Fruit fly (Drosophila melanogaster) whole organism, embryonic: Measurements from ENCODE around the gene Cp190.

ENCODE experiments used
- Abd-B ChIP-seq: fragments of 200-800 bp; sonication (Bioruptor generic); optimal IDR thresholded peaks from 2 replicates; lab custom pipeline; 2018; ENCODE audit warnings: missing biosample characterization, mild to moderate bottlenecking, missing genetic modification characterization, moderate library complexity
- CG10543 ChIP-seq: fragments of 200-800 bp; sonication (Bioruptor generic); optimal IDR thresholded peaks from 3 replicates; lab custom pipeline; 2017; ENCODE audit warnings: missing biosample characterization, mild to moderate bottlenecking, missing genetic modification characterization, moderate library complexity
- CG14441 ChIP-seq: fragments of 200-800 bp; sonication (Bioruptor generic); IDR thresholded peaks from 2 replicates; pipeline ENCODE4 v1.3.6; 2022; ENCODE audit warnings: missing biosample characterization, missing genetic modification characterization
- CG14965 ChIP-seq: fragments of 200-800 bp; sonication (Bioruptor generic); optimal IDR thresholded peaks from 2 replicates; lab custom pipeline; 2016; ENCODE audit warnings: missing biosample characterization, missing genetic modification characterization, borderline replicate concordance
- CG17186 ChIP-seq: fragments of 200-800 bp; sonication (Bioruptor generic); optimal IDR thresholded peaks from 3 replicates; lab custom pipeline; 2017; ENCODE audit warnings: missing biosample characterization, missing genetic modification reagents, missing genetic modification characterization
- CG1792 ChIP-seq: fragments of 200-800 bp; sonication (Bioruptor generic); optimal IDR thresholded peaks from 2 replicates; lab custom pipeline; 2016; ENCODE audit warnings: missing biosample characterization, missing genetic modification characterization
- CG1832 ChIP-seq: fragments of 200-800 bp; sonication (Bioruptor generic); optimal IDR thresholded peaks from 2 replicates; lab custom pipeline; 2017; ENCODE audit warnings: missing biosample characterization, mild to moderate bottlenecking, missing genetic modification characterization, inconsistent platforms
- CG18619 ChIP-seq: fragments of 200-800 bp; sonication (Bioruptor generic); optimal IDR thresholded peaks from 3 replicates; lab custom pipeline; 2017; ENCODE audit warnings: missing biosample characterization, mild to moderate bottlenecking, missing genetic modification characterization
- CG2116 ChIP-seq: fragments of 200-800 bp; sonication (Bioruptor generic); optimal IDR thresholded peaks from 3 replicates; lab custom pipeline; 2018; ENCODE audit warnings: missing biosample characterization, mild to moderate bottlenecking, missing genetic modification characterization
- CG2202 ChIP-seq: fragments of 200-800 bp; sonication (Bioruptor generic); optimal IDR thresholded peaks from 2 replicates; lab custom pipeline; 2018; ENCODE audit warnings: missing biosample characterization, mild to moderate bottlenecking, missing genetic modification characterization
- CG42726 ChIP-seq: fragments of 200-800 bp; sonication (Bioruptor generic); IDR thresholded peaks from 2 replicates; pipeline ENCODE4 v1.3.6; 2022; ENCODE audit warnings: missing biosample characterization, missing genetic modification characterization; ENCODE audit not compliant: partially characterized antibody
- CG5180 ChIP-seq: fragments of 200-800 bp; sonication (Bioruptor generic); optimal IDR thresholded peaks from 3 replicates; lab custom pipeline; 2017; ENCODE audit warnings: missing biosample characterization, missing genetic modification characterization, mild to moderate bottlenecking, moderate library complexity, missing genetic modification reagents
- CG6175 ChIP-seq: fragments of 200-800 bp; sonication (Bioruptor generic); IDR thresholded peaks from 3 replicates; pipeline ENCODE4 v1.3.6; 2022; ENCODE audit warnings: missing biosample characterization, missing genetic modification characterization
- CG7271 ChIP-seq: fragments of 200-800 bp; sonication (Bioruptor generic); optimal IDR thresholded peaks from 2 replicates; lab custom pipeline; 2018; ENCODE audit warnings: missing biosample characterization, mild to moderate bottlenecking, missing genetic modification characterization, moderate library complexity
- CG7556 ChIP-seq: fragments of 200-800 bp; sonication (Bioruptor generic); optimal IDR thresholded peaks from 2 replicates; lab custom pipeline; 2017; ENCODE audit warnings: missing biosample characterization, mild to moderate bottlenecking, missing genetic modification characterization
- CG7963 ChIP-seq: fragments of 200-800 bp; sonication (Bioruptor generic); IDR thresholded peaks from 3 replicates; pipeline ENCODE4 v1.3.6; 2022; ENCODE audit warnings: missing biosample characterization, missing genetic modification characterization; ENCODE audit not compliant: partially characterized antibody
- CG8765 ChIP-seq: fragments of 200-800 bp; sonication (Bioruptor generic); IDR thresholded peaks from 2 replicates; pipeline ENCODE4 v1.3.6; 2022; ENCODE audit warnings: missing biosample characterization, missing genetic modification characterization
- CG9817 ChIP-seq: fragments of 200-800 bp; sonication (Bioruptor generic); optimal IDR thresholded peaks from 2 replicates; lab custom pipeline; 2018; ENCODE audit warnings: missing biosample characterization, mild to moderate bottlenecking, missing genetic modification characterization, moderate library complexity
- Dip2 ChIP-seq: fragments of 200-800 bp; sonication (Bioruptor generic); IDR thresholded peaks from 2 replicates; pipeline ENCODE4 v1.3.6; 2022; ENCODE audit warnings: missing biosample characterization, missing genetic modification characterization
- Dref ChIP-seq: fragments of 200-800 bp; sonication (Bioruptor generic); IDR thresholded peaks from 2 replicates; pipeline ENCODE4 v1.3.6; 2022; ENCODE audit warnings: missing biosample characterization, missing genetic modification characterization
- Eip74EF ChIP-seq, 2 experiments: fragments of 200-800 bp in 1 of 2; fragments of >200 bp in 1 of 2; sonication (Bioruptor generic) in 1 of 2; optimal IDR thresholded peaks; 2 replicates each; lab custom pipeline; 2017 to 2019; ENCODE audit warnings: missing biosample characterization in 2 of 2, missing genetic modification characterization in 2 of 2, mild to moderate bottlenecking in 1 of 2, moderate library complexity in 1 of 2
- Gug ChIP-seq: fragments of 200-800 bp; sonication (Bioruptor generic); IDR thresholded peaks from 4 replicates; pipeline ENCODE4 v1.3.6; 2022; ENCODE audit warnings: missing biosample characterization, missing genetic modification characterization
- HLH4C ChIP-seq: fragments of 200-800 bp; sonication (Bioruptor generic); IDR thresholded peaks from 3 replicates; pipeline ENCODE4 v1.3.6; 2022; ENCODE audit warnings: missing biosample characterization, missing genetic modification characterization; ENCODE audit not compliant: partially characterized antibody
- Hand ChIP-seq: fragments of 200-800 bp; sonication (Bioruptor generic); optimal IDR thresholded peaks from 2 replicates; lab custom pipeline; 2017; ENCODE audit warnings: mild to moderate bottlenecking, missing biosample characterization, missing genetic modification reagents, missing genetic modification characterization
- Hr3 ChIP-seq: fragments of 200-800 bp; sonication (Bioruptor generic); optimal IDR thresholded peaks from 3 replicates; lab custom pipeline; 2016; ENCODE audit warnings: missing biosample characterization, missing genetic modification characterization
- Nf-YC ChIP-seq: fragments of 200-800 bp; optimal IDR thresholded peaks from 3 replicates; lab custom pipeline; 2019; ENCODE audit warnings: missing biosample characterization, mild to moderate bottlenecking, missing genetic modification characterization, moderate library complexity
- Oaz ChIP-seq: fragments of 200-800 bp; sonication (Bioruptor generic); IDR thresholded peaks from 2 replicates; pipeline ENCODE4 v1.3.6; 2022; ENCODE audit warnings: missing biosample characterization, missing genetic modification characterization
- Optix ChIP-seq: fragments of 200-800 bp; sonication (Bioruptor generic); IDR thresholded peaks from 3 replicates; pipeline ENCODE4 v1.3.6; 2022; ENCODE audit warnings: missing biosample characterization, missing genetic modification characterization
- Sox100B ChIP-seq: fragments of 200-800 bp; sonication (Bioruptor generic); optimal IDR thresholded peaks from 3 replicates; lab custom pipeline; 2018; ENCODE audit warnings: missing biosample characterization, mild to moderate bottlenecking, missing genetic modification characterization
- Trl ChIP-seq, 3 experiments: fragments of >200 bp in 2 of 3; fragments of 200-800 bp in 1 of 3; sonication (Bioruptor generic) in 1 of 3; optimal IDR thresholded peaks; 2 replicates in 1 of 3; 3 replicates in 2 of 3; lab custom pipeline; 2016 to 2017; ENCODE audit warnings: missing biosample characterization in 1 of 3, missing genetic modification characterization in 1 of 3
- Xrp1 ChIP-seq: fragments of 200-800 bp; sonication (Bioruptor generic); IDR thresholded peaks from 2 replicates; pipeline ENCODE4 v1.3.6; 2022; ENCODE audit warnings: missing biosample characterization, missing genetic modification characterization
- YL-1 ChIP-seq: fragments of 200-800 bp; sonication (Bioruptor generic); optimal IDR thresholded peaks from 3 replicates; lab custom pipeline; 2017; ENCODE audit warnings: missing biosample characterization, mild to moderate bottlenecking, missing genetic modification characterization
- aop ChIP-seq: fragments of 200-800 bp; sonication (Bioruptor generic); IDR thresholded peaks from 2 replicates; pipeline ENCODE4 v1.3.6; 2022; ENCODE audit warnings: missing biosample characterization, missing genetic modification characterization
- ara ChIP-seq: fragments of 200-800 bp; sonication (Bioruptor generic); IDR thresholded peaks from 2 replicates; pipeline ENCODE4 v1.3.6; 2022; ENCODE audit warnings: missing biosample characterization, missing genetic modification characterization
- ci ChIP-seq: fragments of 200-800 bp; sonication (Bioruptor generic); IDR thresholded peaks from 3 replicates; pipeline ENCODE4 v1.3.6; 2022; ENCODE audit warnings: missing biosample characterization, missing genetic modification characterization
- dmrt99B ChIP-seq: fragments of 200-800 bp; sonication (Bioruptor generic); optimal IDR thresholded peaks from 2 replicates; lab custom pipeline; 2018; ENCODE audit warnings: missing biosample characterization, mild to moderate bottlenecking, missing genetic modification characterization, moderate library complexity
- fd3F ChIP-seq: fragments of 200-800 bp; sonication (Bioruptor generic); optimal IDR thresholded peaks from 2 replicates; lab custom pipeline; 2018; ENCODE audit warnings: missing biosample characterization, mild to moderate bottlenecking, missing genetic modification characterization, moderate library complexity
- hth ChIP-seq: fragments of >200 bp; optimal IDR thresholded peaks from 2 replicates; lab custom pipeline; 2017; ENCODE audit warnings: inconsistent platforms
- pan ChIP-seq, 4 experiments: fragments of >200 bp in 3 of 4; fragments of 200-800 bp in 1 of 4; sonication (Bioruptor generic) in 1 of 4; optimal IDR thresholded peaks in 3 of 4; IDR thresholded peaks in 1 of 4; 2 replicates each; pipeline versions ENCODE4 v1.3.6 to Lab custom; 2017 to 2022; ENCODE audit warnings: missing biosample characterization in 2 of 4, missing genetic modification characterization in 2 of 4, mixed read lengths in 1 of 4
- pb ChIP-seq: fragments of 200-800 bp; sonication (Bioruptor generic); optimal IDR thresholded peaks from 3 replicates; lab custom pipeline; 2016; ENCODE audit warnings: missing biosample characterization, missing genetic modification characterization
- phol ChIP-seq: fragments of 200-800 bp; sonication (Bioruptor generic); optimal IDR thresholded peaks from 3 replicates; lab custom pipeline; 2018; ENCODE audit warnings: missing biosample characterization, mild to moderate bottlenecking, missing genetic modification characterization, moderate library complexity
- prd ChIP-seq, 3 experiments: fragments of >200 bp in 2 of 3; fragments of 200-800 bp in 1 of 3; sonication (Bioruptor generic) in 1 of 3; optimal IDR thresholded peaks in 2 of 3; IDR thresholded peaks in 1 of 3; 2 replicates in 2 of 3; 3 replicates in 1 of 3; pipeline versions ENCODE4 v1.3.6 to Lab custom; 2017 to 2022; ENCODE audit warnings: missing biosample characterization in 1 of 3, missing genetic modification characterization in 1 of 3
- sim ChIP-seq: fragments of 200-800 bp; sonication (Bioruptor generic); IDR thresholded peaks from 2 replicates; pipeline ENCODE4 v1.3.6; 2022; ENCODE audit warnings: missing biosample characterization, missing genetic modification characterization
- sisA ChIP-seq: fragments of 200-800 bp; sonication (Bioruptor generic); IDR thresholded peaks from 2 replicates; pipeline ENCODE4 v1.3.6; 2022; ENCODE audit warnings: missing biosample characterization, missing genetic modification characterization
- sob ChIP-seq: fragments of 200-800 bp; sonication (Bioruptor generic); IDR thresholded peaks from 2 replicates; pipeline ENCODE4 v1.3.6; 2022; ENCODE audit warnings: missing biosample characterization, missing genetic modification characterization
- sug ChIP-seq: fragments of 200-800 bp; optimal IDR thresholded peaks from 2 replicates; lab custom pipeline; 2019; ENCODE audit warnings: missing biosample characterization, mild to moderate bottlenecking, missing genetic modification characterization, moderate library complexity
- tna ChIP-seq: fragments of 200-800 bp; sonication (Bioruptor generic); IDR thresholded peaks from 2 replicates; pipeline ENCODE4 v1.3.6; 2022; ENCODE audit warnings: missing biosample characterization, missing genetic modification characterization; ENCODE audit not compliant: partially characterized antibody
- unpg ChIP-seq: fragments of 200-800 bp; sonication (Bioruptor generic); optimal IDR thresholded peaks from 3 replicates; lab custom pipeline; 2018; ENCODE audit warnings: missing biosample characterization, mild to moderate bottlenecking, missing genetic modification characterization, moderate library complexity
- zf30C ChIP-seq: fragments of 200-800 bp; sonication (Bioruptor generic); optimal IDR thresholded peaks from 3 replicates; lab custom pipeline; 2018; ENCODE audit warnings: missing biosample characterization, mild to moderate bottlenecking, missing genetic modification characterization

Gene Cp190

DNA sequence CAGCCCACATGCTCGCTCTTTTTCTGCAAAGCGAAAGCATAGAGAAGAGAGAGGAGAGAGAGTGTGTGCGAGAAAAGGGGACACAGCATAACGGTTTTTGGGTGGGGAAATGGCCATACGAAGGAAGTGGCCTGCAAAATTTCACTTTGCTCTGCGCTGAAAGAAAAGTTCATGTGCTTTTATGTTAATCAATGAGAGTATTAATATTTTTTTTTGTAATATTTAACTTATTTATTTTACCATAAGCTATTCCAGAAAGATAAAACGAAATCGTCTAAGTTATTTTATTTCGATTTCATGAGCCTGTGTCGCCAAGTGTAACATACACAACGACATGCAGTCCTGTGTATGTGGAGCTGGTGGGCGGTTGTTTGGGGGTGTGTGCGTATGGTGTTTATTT is 24.6 kb downstream of the Cp190 start (continued):
- TF ChIP-seq YL-1 (peak; percentile 5), Sox100B (no peak), Xrp1 (GFP tag; lab: Robert Waterston, UW) (peak; percentile 81), CG2116 (GFP tag; lab: Kevin White, UChicago) (peak; percentile 25), CG1792 (GFP tag; lab: Kevin White, UChicago) (no peak), CG7963 (GFP tag; lab: Robert Waterston, UW) (no peak), pan (optimal IDR thresholded peaks at IDR 0.05; lab: Kevin White, UChicago) (no peak), pan (GFP tag; optimal IDR thresholded peaks at IDR 0.05 in 1 of 2, IDR thresholded peaks at IDR 0.05 in 1 of 2) (peak in 1 of 2 experiments; percentile 75), CG7556 (peak; percentile 87), Oaz (0 out of 2 replicates have a peak, but pooled peaks have one; percentile 21), CG10543 (GFP tag; lab: Kevin White, UChicago) (no peak), Eip74EF (GFP tag; optimal IDR thresholded peaks at IDR 0.05; lab: Kevin White, UChicago) (no peak), CG7271 (no peak), CG18619 (no peak), CG14441 (GFP tag; lab: Robert Waterston, UW) (peak; percentile 73), ci (peak; percentile 75; the same call in 2 of the 3 replicates), CG1832 (GFP tag; lab: Kevin White, UChicago) (no peak), ara (GFP tag; lab: Robert Waterston, UW) (peak; percentile 52), CG9817 (peak; percentile 69), unpg (GFP tag; lab: Kevin White, UChicago) (no peak), sisA (GFP tag; lab: Robert Waterston, UW) (peak; percentile 63), fd3F (GFP tag; lab: Kevin White, UChicago) (no peak), Trl (optimal IDR thresholded peaks at IDR 0.05; lab: Kevin White, UChicago) (peak; percentile 47 to 60), Trl (GFP tag; optimal IDR thresholded peaks at IDR 0.05; lab: Kevin White, UChicago) (no peak), hth (lab: Kevin White, UChicago) (no peak), Optix (GFP tag; lab: Robert Waterston, UW) (no peak; the same call in 2 of the 3 replicates), CG2202 (tag; lab: Kevin White, UChicago) (no peak), aop (no peak), tna (GFP tag; lab: Robert Waterston, UW) (no peak), dmrt99B (tag; lab: Kevin White, UChicago) (no peak), zf30C (GFP tag; lab: Kevin White, UChicago) (peak; percentile 57), phol (tag; lab: Kevin White, UChicago) (peak; percentile 31), Nf-YC (no peak), HLH4C (GFP tag; lab: Robert Waterston, UW) (no peak), pb (GFP tag; lab: Kevin White, UChicago) (no peak), CG42726 (no peak), CG17186 (GFP tag; lab: Kevin White, UChicago) (no peak), CG5180 (GFP tag; lab: Kevin White, UChicago) (no peak), Dref (GFP tag; lab: Robert Waterston, UW) (no peak), prd (optimal IDR thresholded peaks at IDR 0.05; lab: Kevin White, UChicago) (no peak), prd (GFP tag; IDR thresholded peaks at IDR 0.05; lab: Robert Waterston, UW) (peak; percentile 76; the same call in 2 of the 3 replicates), sob (GFP tag; lab: Robert Waterston, UW) (peak; percentile 79), Hand (GFP tag; lab: Kevin White, UChicago) (peak; percentile 89), sim (GFP tag; lab: Robert Waterston, UW) (no peak), Abd-B (GFP tag; lab: Kevin White, UChicago) (no peak), sug (no peak), CG14965 (GFP tag; lab: Kevin White, UChicago) (no peak), CG6175 (0 out of 3 replicates have a peak, but pooled peaks have one; percentile 57), Dip2 (GFP tag; lab: Robert Waterston, UW) (no peak), Gug (GFP tag; lab: Robert Waterston, UW) (peak; percentile 67), CG8765 (no peak), Hr3 (GFP tag; lab: Kevin White, UChicago) (peak; percentile 62)
